Fruit fly (Drosophila melanogaster) whole organism, pupa: Measurements from ENCODE around the gene fend.

Source experiments
- CG10348 ChIP-seq: fragments of 200-800 bp; sonication (Bioruptor generic); IDR thresholded peaks from 2 replicates; pipeline ENCODE4 v1.3.6; 2022; ENCODE audit warnings: missing biosample characterization, missing genetic modification characterization
- CG12605 ChIP-seq: fragments of 200-800 bp; sonication (Bioruptor generic); IDR thresholded peaks from 2 replicates; pipeline ENCODE4 v1.3.6; 2022; ENCODE audit warnings: missing biosample characterization, missing genetic modification characterization
- CG9948 ChIP-seq: fragments of 200-800 bp; sonication (Bioruptor generic); optimal IDR thresholded peaks from 2 replicates; lab custom pipeline; 2018; ENCODE audit warnings: missing biosample characterization, mild to moderate bottlenecking, missing genetic modification characterization, moderate library complexity
- EcR ChIP-seq: fragments of 200-800 bp; sonication (Bioruptor generic); optimal IDR thresholded peaks from 3 replicates; lab custom pipeline; 2019; ENCODE audit warnings: missing biosample characterization, missing genetic modification characterization, mild to moderate bottlenecking, moderate library complexity, missing genetic modification reagents
- Ets98B ChIP-seq: fragments of 200-800 bp; sonication (Bioruptor generic); IDR thresholded peaks from 2 replicates; pipeline ENCODE4 v1.3.6; 2022; ENCODE audit warnings: missing biosample characterization, missing genetic modification characterization
- Pif1A ChIP-seq: fragments of 200-800 bp; sonication (Bioruptor generic); optimal IDR thresholded peaks from 3 replicates; lab custom pipeline; 2016; ENCODE audit warnings: missing biosample characterization, missing genetic modification characterization
- Pif1B ChIP-seq: fragments of 200-800 bp; sonication (Bioruptor generic); optimal IDR thresholded peaks from 3 replicates; lab custom pipeline; 2016; ENCODE audit warnings: missing biosample characterization, missing genetic modification characterization

dm6 chrX:9082600-9082999 lies 52.3 kb downstream of the fend start, which contains the start of gene APC4:
- TF ChIP-seq CG9948: peak; percentile 9
- no peak for TF ChIP-seq Ets98B
- TF ChIP-seq CG12605 (GFP tag; lab: Robert Waterston, UW): no peak
- TF ChIP-seq Pif1B: no peak
- no peak for TF ChIP-seq EcR (GFP tag; lab: Kevin White, UChicago)
- no peak for TF ChIP-seq Pif1A (GFP tag; lab: Kevin White, UChicago)
- no peak for TF ChIP-seq CG10348 (GFP tag; lab: Robert Waterston, UW)
